Worm (Caenorhabditis elegans) whole organism, L2 larva: ENCODE data around the gene skpo-3.

ENCODE experiments used
- C34F6.9 ChIP-seq: fragments of 150-350 bp; optimal IDR thresholded peaks from 2 replicates; lab custom pipeline; 2014; ENCODE audit warnings: missing biosample characterization, missing genetic modification characterization
- F13H6.1 ChIP-seq: sonication (generic microtip); optimal IDR thresholded peaks from 2 replicates; lab custom pipeline; 2016; ENCODE audit warnings: missing genetic modification characterization, missing compliant biosample characterization
- ZK546.5 ChIP-seq: sonication (generic microtip); optimal IDR thresholded peaks from 2 replicates; lab custom pipeline; 2017; ENCODE audit warnings: missing biosample characterization, missing genetic modification characterization
- alr-1 ChIP-seq: fragments of 150-350 bp; optimal IDR thresholded peaks from 2 replicates; lab custom pipeline; 2014; ENCODE audit warnings: missing biosample characterization, missing genetic modification characterization
- aly-2 ChIP-seq: fragments of 150-350 bp; optimal IDR thresholded peaks from 2 replicates; lab custom pipeline; 2014; ENCODE audit warnings: missing biosample characterization, missing genetic modification characterization
- ama-1 ChIP-seq: fragments of 150-350 bp; optimal IDR thresholded peaks from 2 replicates; lab custom pipeline; 2018; ENCODE audit warnings: inconsistent platforms
- blmp-1 ChIP-seq: sonication (generic microtip); optimal IDR thresholded peaks from 2 replicates; lab custom pipeline; 2017; ENCODE audit warnings: missing genetic modification characterization, mild to moderate bottlenecking, missing compliant biosample characterization, antibody characterized with exemption, moderate library complexity; ENCODE audit not compliant: insufficient read depth
- ceh-82 ChIP-seq: fragments of 150-350 bp; optimal IDR thresholded peaks from 2 replicates; lab custom pipeline; 2014; ENCODE audit warnings: missing biosample characterization, missing genetic modification characterization
- crh-2 ChIP-seq: sonication (generic microtip); optimal IDR thresholded peaks from 2 replicates; lab custom pipeline; 2017; ENCODE audit warnings: missing biosample characterization, missing genetic modification characterization
- dmd-4 ChIP-seq: sonication (generic microtip); optimal IDR thresholded peaks from 2 replicates; lab custom pipeline; 2017; ENCODE audit warnings: missing biosample characterization, missing genetic modification characterization
- egl-27 ChIP-seq: sonication (generic microtip); optimal IDR thresholded peaks from 3 replicates; lab custom pipeline; 2017; ENCODE audit warnings: missing biosample characterization, missing genetic modification reagents, missing genetic modification characterization
- elt-1 ChIP-seq: fragments of 150-350 bp; optimal IDR thresholded peaks from 2 replicates; lab custom pipeline; 2014; ENCODE audit warnings: missing biosample characterization, missing genetic modification characterization
- lin-11 ChIP-seq: fragments of 150-350 bp; sonication (generic microtip); optimal IDR thresholded peaks from 2 replicates; lab custom pipeline; 2014; ENCODE audit warnings: missing biosample characterization, missing genetic modification characterization, inconsistent platforms, mixed read lengths
- lin-13 ChIP-seq: fragments of 150-350 bp; optimal IDR thresholded peaks from 2 replicates; lab custom pipeline; 2014; ENCODE audit warnings: missing biosample characterization, missing genetic modification reagents, missing genetic modification characterization
- lin-39 ChIP-seq: fragments of 150-350 bp; optimal IDR thresholded peaks from 2 replicates; lab custom pipeline; 2014; ENCODE audit warnings: missing biosample characterization, missing genetic modification reagents, missing genetic modification characterization
- mbf-1 ChIP-seq: sonication (generic microtip); optimal IDR thresholded peaks from 2 replicates; lab custom pipeline; 2017; ENCODE audit warnings: missing biosample characterization, missing genetic modification characterization
- nhr-10 ChIP-seq: sonication (generic microtip); optimal IDR thresholded peaks from 2 replicates; lab custom pipeline; 2017; ENCODE audit warnings: missing biosample characterization, missing genetic modification characterization
- nhr-12 ChIP-seq: fragments of 150-350 bp; optimal IDR thresholded peaks from 2 replicates; lab custom pipeline; 2014; ENCODE audit warnings: missing biosample characterization, missing genetic modification characterization
- nhr-129 ChIP-seq: fragments of 150-350 bp; optimal IDR thresholded peaks from 2 replicates; lab custom pipeline; 2014; ENCODE audit warnings: missing biosample characterization, missing genetic modification characterization
- nhr-21 ChIP-seq: fragments of 150-350 bp; optimal IDR thresholded peaks from 2 replicates; lab custom pipeline; 2014; ENCODE audit warnings: missing biosample characterization, missing genetic modification characterization
- nhr-23 ChIP-seq: fragments of 150-350 bp; optimal IDR thresholded peaks from 2 replicates; lab custom pipeline; 2014; ENCODE audit warnings: missing biosample characterization, missing genetic modification reagents, missing genetic modification characterization
- nhr-237 ChIP-seq: fragments of 150-350 bp; optimal IDR thresholded peaks from 2 replicates; lab custom pipeline; 2014; ENCODE audit warnings: missing biosample characterization, missing genetic modification characterization
- nhr-6 ChIP-seq: fragments of 150-350 bp; optimal IDR thresholded peaks from 2 replicates; lab custom pipeline; 2014; ENCODE audit warnings: missing biosample characterization, missing genetic modification characterization
- nhr-77 ChIP-seq: fragments of 150-350 bp; optimal IDR thresholded peaks from 2 replicates; lab custom pipeline; 2014; ENCODE audit warnings: missing biosample characterization, missing genetic modification characterization
- sem-4 ChIP-seq: fragments of 150-350 bp; optimal IDR thresholded peaks from 2 replicates; lab custom pipeline; 2014; ENCODE audit warnings: missing biosample characterization, missing genetic modification reagents, missing genetic modification characterization
- skn-1 ChIP-seq: sonication (generic microtip); optimal IDR thresholded peaks from 2 replicates; lab custom pipeline; 2017; ENCODE audit warnings: missing biosample characterization, missing genetic modification characterization
- sma-3 ChIP-seq: sonication (generic microtip); optimal IDR thresholded peaks from 2 replicates; lab custom pipeline; 2016; ENCODE audit warnings: missing genetic modification reagents, missing genetic modification characterization, missing compliant biosample characterization
- snpc-4 ChIP-seq: fragments of 150-350 bp; optimal IDR thresholded peaks from 2 replicates; lab custom pipeline; 2014; ENCODE audit warnings: missing biosample characterization, missing genetic modification characterization
- unc-39 ChIP-seq: fragments of 150-350 bp; optimal IDR thresholded peaks from 2 replicates; lab custom pipeline; 2014; ENCODE audit warnings: missing biosample characterization, missing genetic modification characterization
- unc-55 ChIP-seq: fragments of 150-350 bp; sonication (generic microtip); optimal IDR thresholded peaks from 3 replicates; lab custom pipeline; 2014; ENCODE audit warnings: missing biosample characterization, missing genetic modification reagents, missing genetic modification characterization
- unc-62 ChIP-seq: fragments of 150-350 bp; optimal IDR thresholded peaks from 2 replicates; lab custom pipeline; 2014; ENCODE audit warnings: missing biosample characterization, missing genetic modification reagents, missing genetic modification characterization
- zag-1 ChIP-seq: fragments of 150-350 bp; optimal IDR thresholded peaks from 2 replicates; lab custom pipeline; 2014; ENCODE audit warnings: missing biosample characterization, missing genetic modification characterization
- ztf-1 ChIP-seq: fragments of 200-800 bp; sonication (Bioruptor generic); conservative IDR thresholded peaks from 2 replicates; pipeline ENCODE4 v1.3.6; 2022; ENCODE audit warnings: missing genetic modification characterization, missing compliant biosample characterization
- ztf-11 ChIP-seq: sonication (generic microtip); optimal IDR thresholded peaks from 2 replicates; lab custom pipeline; 2017; ENCODE audit warnings: missing biosample characterization, missing genetic modification characterization

skpo-3 gene

DNA sequence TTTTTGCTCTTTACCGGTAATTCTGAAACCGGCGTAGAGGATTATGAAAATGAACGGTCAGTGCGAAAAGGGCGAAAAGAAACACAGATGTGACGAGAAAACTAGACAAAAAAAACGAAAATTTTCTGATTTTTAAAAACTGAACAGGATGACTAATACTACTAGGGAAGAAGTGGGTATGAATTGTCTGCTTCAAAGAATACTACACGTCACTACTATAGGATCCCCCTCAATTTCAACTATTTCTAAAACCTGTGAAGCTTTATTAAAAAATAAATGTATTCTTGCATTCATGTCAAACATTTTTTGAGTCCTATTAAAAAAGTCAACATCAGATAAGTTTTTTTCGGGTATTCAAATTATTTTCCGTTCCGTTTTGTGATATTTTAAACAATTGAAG lies 21.6 kb upstream of the skpo-3 start:
- TF ChIP-seq sem-4 (tag; lab: Kevin White, UChicago) (no peak), ztf-1 (no peak), nhr-77 (tag; lab: Kevin White, UChicago) (no peak), unc-55 (GFP tag; lab: Kevin White, UChicago) (no peak), dmd-4 (tag; lab: Kevin White, UChicago) (no peak), elt-1 (tag; lab: Kevin White, UChicago) (no peak), aly-2 (no peak), lin-39 (tag; lab: Kevin White, UChicago) (no peak), nhr-6 (tag; lab: Kevin White, UChicago) (no peak), nhr-21 (tag; lab: Kevin White, UChicago) (no peak)

DNA sequence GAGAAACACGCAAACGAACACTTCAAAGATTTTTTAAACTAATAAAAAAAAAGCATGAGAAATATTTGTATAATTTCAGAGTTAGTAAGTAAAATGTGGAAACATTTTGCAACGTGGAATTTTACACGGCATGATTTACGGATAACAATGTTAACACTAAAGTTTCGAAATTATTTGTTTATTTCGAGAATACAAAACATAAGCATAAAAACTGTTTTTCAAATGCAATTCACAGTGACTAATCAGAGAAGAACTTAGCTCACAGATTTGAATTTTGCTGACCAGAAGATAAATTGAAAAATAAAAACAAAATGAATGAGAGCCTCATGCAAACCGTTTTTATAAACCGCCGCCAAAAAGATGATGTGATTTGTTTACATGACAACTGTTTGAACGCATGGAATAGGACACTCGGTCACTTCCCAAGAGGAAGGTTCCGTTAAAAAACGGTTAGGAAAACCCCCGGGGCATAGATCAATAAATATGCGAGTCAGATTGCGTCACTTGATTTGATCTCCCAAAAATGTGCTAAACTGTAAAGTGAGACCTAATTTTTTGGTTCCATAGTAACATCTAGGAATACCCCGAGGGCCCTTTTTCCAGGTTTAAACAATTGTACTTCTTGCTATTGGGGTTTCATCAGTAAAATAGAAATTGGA lies 19.7 kb upstream of the skpo-3 start, which contains the start of gene clh-3:
TSS of gene clh-3 (minus strand) at position 51 of the 659 bp plus-strand sequence.
- TF ChIP-seq ZK546.5 (tag; lab: Kevin White, UChicago) (no peak), nhr-77 (tag; lab: Kevin White, UChicago) (no peak), sma-3 (GFP tag; lab: Kevin White, UChicago) (no peak), mbf-1 (tag; lab: Kevin White, UChicago) (no peak), zag-1 (no peak), aly-2 (no peak), C34F6.9 (no peak), skn-1 (tag; lab: Kevin White, UChicago) (no peak), ztf-11 (no peak)

DNA sequence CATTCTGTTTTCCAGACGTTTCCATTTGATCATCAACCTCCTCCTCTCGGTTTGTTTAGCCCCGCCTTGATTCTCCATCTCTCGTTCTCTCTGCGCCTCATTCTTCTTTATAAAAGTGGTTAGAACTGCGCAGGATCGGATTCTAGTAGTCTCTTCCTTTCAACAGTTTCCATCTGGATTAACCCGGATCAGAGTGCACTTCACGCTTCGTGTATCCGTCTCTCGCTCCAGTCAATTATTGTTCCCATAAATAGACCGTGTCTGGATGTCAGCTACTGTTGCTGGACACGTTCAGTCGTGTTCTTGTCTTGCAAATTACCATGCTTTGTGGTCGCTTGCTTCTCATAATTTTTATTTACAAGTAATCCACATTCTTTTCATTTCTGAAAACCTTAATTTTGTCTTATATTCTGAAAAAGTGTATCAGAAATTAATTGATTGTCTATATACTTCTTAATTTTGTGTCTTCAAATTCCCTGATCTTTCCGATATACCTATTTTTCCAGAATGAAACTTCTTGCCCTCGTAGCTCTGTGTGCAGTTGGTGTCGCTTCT lies 17.0 kb upstream of the skpo-3 start, which contains the start of gene F32A5.4:
TSS of gene F32A5.4 (plus strand) at position 505 of the 555 bp plus-strand sequence.
- TF ChIP-seq nhr-21 (tag; lab: Kevin White, UChicago), result no peak
- TF ChIP-seq nhr-23 (tag; lab: Kevin White, UChicago), result no peak
- no peak for TF ChIP-seq nhr-77 (tag; lab: Kevin White, UChicago)
- TF ChIP-seq sma-3 (GFP tag; lab: Kevin White, UChicago), result no peak
- TF ChIP-seq blmp-1 (tag; lab: Kevin White, UChicago), result no peak
- peak; percentile 61 for TF ChIP-seq ama-1 (lab: Kevin White, UChicago)
- no peak for TF ChIP-seq alr-1 (tag; lab: Kevin White, UChicago)
- no peak for TF ChIP-seq elt-1 (tag; lab: Kevin White, UChicago)
- no peak for TF ChIP-seq lin-13 (GFP tag; lab: Kevin White, UChicago)
- no peak for TF ChIP-seq ZK546.5 (tag; lab: Kevin White, UChicago)
- TF ChIP-seq nhr-237 (tag; lab: Kevin White, UChicago), result no peak
- TF ChIP-seq nhr-129, result peak; percentile 24
- no peak for TF ChIP-seq sem-4 (tag; lab: Kevin White, UChicago)
- no peak for TF ChIP-seq unc-39 (tag; lab: Kevin White, UChicago)
- no peak for TF ChIP-seq crh-2 (tag; lab: Kevin White, UChicago)
- no peak for TF ChIP-seq nhr-12 (tag; lab: Kevin White, UChicago)
- TF ChIP-seq unc-62 (GFP tag; lab: Kevin White, UChicago), result no peak
- TF ChIP-seq F13H6.1, result peak; percentile 1
- TF ChIP-seq egl-27, result no peak
- TF ChIP-seq ceh-82 (tag; lab: Kevin White, UChicago), result no peak
- TF ChIP-seq, all 48 proteins: peak for 3

DNA sequence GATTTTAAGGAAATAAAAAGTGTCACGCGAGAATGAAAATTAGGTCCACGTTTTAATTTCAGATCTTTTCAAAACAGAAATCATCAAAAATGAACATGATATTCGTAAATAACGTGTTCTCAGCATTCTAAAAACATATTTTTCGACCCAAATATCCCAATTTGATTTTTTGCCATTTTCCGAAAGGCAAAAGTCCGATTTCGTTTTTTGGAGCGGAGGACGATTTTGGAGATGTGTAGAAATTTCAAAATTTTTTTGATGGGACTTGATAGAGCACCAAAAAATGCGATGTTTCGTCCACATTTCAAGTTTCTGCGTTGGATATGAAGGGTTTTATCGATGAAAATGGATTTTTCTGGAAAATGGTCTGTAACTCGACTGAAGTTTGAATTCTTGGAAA lies 15.0 kb upstream of the skpo-3 start:
- TF ChIP-seq nhr-23 (tag; lab: Kevin White, UChicago) (no peak), nhr-10 (tag; lab: Kevin White, UChicago) (no peak), nhr-12 (tag; lab: Kevin White, UChicago) (no peak), nhr-6 (tag; lab: Kevin White, UChicago) (no peak), lin-11 (no peak), dmd-4 (tag; lab: Kevin White, UChicago) (no peak), C34F6.9 (no peak), alr-1 (tag; lab: Kevin White, UChicago) (no peak)

DNA sequence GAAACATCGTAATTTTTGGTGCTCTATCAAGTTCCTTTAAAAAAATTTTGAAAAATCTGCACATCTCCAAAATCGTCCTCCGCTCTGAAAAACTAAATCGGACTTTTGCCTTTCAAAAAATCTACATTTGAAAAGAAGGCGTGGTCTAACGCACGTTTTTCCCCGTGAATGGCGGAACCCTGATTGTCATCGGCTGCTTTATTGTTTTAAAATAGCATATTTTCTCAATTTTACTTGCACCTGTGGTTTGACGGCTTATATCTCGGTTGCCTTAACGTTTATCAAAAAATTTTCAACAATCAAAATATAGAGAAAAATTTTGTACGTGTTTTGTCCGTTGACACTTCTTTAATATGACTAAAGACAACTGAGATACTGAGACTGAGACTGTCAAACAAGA lies 13.7 kb upstream of the skpo-3 start:
- peak; percentile 86 for TF ChIP-seq snpc-4
- TF ChIP-seq blmp-1 (tag; lab: Kevin White, UChicago), result no peak
